Worm (Caenorhabditis elegans) whole organism, dauer: Measurements from ENCODE around the gene D2089.3.

Experiments used
- unc-62 ChIP-seq: sonication (generic microtip); optimal IDR thresholded peaks from 2 replicates; lab custom pipeline; 2017; ENCODE audit warnings: missing biosample characterization, missing genetic modification reagents, missing genetic modification characterization

Gene D2089.3

ce11 chrII:10680130-10680529 is 15.2 kb upstream of the D2089.3 start:
- TF ChIP-seq unc-62 (GFP tag; lab: Kevin White, UChicago): no peak

- TF ChIP-seq unc-62 (GFP tag; lab: Kevin White, UChicago): no peak
Measured at ce11 chrII:10675302-10675701, 10.4 kb upstream of the D2089.3 start, which contains the start of gene ptb-1. Gene ptb-1 (plus strand): TSS chrII:10675602.

ce11 chrII:10662698-10663097 is 2.2 kb downstream of the D2089.3 start, which contains the start of gene D2089.8:
Gene D2089.8 (minus strand): TSS chrII:10662781.
- no peak for TF ChIP-seq unc-62 (GFP tag; lab: Kevin White, UChicago)

ce11 chrII:10662279-10662678 is 2.7 kb downstream of the D2089.3 start:
- no peak for TF ChIP-seq unc-62 (GFP tag; lab: Kevin White, UChicago)

ce11 chrII:10661448-10662064 is 3.4 kb downstream of the D2089.3 start:
- no peak for TF ChIP-seq unc-62 (GFP tag; lab: Kevin White, UChicago)

- no peak for TF ChIP-seq unc-62 (GFP tag; lab: Kevin White, UChicago)
Measured at ce11 chrII:10660892-10661291, 4.0 kb downstream of the D2089.3 start, which contains the start of gene marc-2. Gene marc-2 (minus strand): TSS chrII:10660992.

ce11 chrII:10659585-10659984 is 5.3 kb downstream of the D2089.3 start:
- TF ChIP-seq unc-62 (GFP tag; lab: Kevin White, UChicago): no peak

- TF ChIP-seq unc-62 (GFP tag; lab: Kevin White, UChicago): no peak
Measured at ce11 chrII:10658576-10659256, 6.2 kb downstream of the D2089.3 start, which contains the start of the genes snu-13 and rsp-7. Gene snu-13 (minus strand): TSS chrII:10658626. Gene rsp-7 (plus strand): TSS chrII:10659206.

ce11 chrII:10657632-10658108 is 7.3 kb downstream of the D2089.3 start, which contains the start of gene lact-3:
Gene lact-3 (minus strand): TSS chrII:10657682.
- TF ChIP-seq unc-62 (GFP tag; lab: Kevin White, UChicago): no peak

ce11 chrII:10656395-10656794 is 8.5 kb downstream of the D2089.3 start:
- TF ChIP-seq unc-62 (GFP tag; lab: Kevin White, UChicago): no peak

- no peak for TF ChIP-seq unc-62 (GFP tag; lab: Kevin White, UChicago)
Measured at ce11 chrII:10654435-10654834, 10.5 kb downstream of the D2089.3 start.

- no peak for TF ChIP-seq unc-62 (GFP tag; lab: Kevin White, UChicago)
Measured at ce11 chrII:10653559-10653958, 11.4 kb downstream of the D2089.3 start.

ce11 chrII:10652112-10652511 is 12.8 kb downstream of the D2089.3 start, which contains the start of gene nphp-1:
Gene nphp-1 (minus strand): TSS chrII:10652256.
- no peak for TF ChIP-seq unc-62 (GFP tag; lab: Kevin White, UChicago)

ce11 chrII:10646901-10647566 is 17.9 kb downstream of the D2089.3 start, which contains the start of gene M28.10:
Gene M28.10 (plus strand): TSS chrII:10647516.
- no peak for TF ChIP-seq unc-62 (GFP tag; lab: Kevin White, UChicago)

ce11 chrII:10643403-10643802 is 21.5 kb downstream of the D2089.3 start, which contains the start of gene M28.4:
Gene M28.4 (plus strand): TSS chrII:10643703.
- no peak for TF ChIP-seq unc-62 (GFP tag; lab: Kevin White, UChicago)

ce11 chrII:10639110-10639509 is 25.8 kb downstream of the D2089.3 start, which contains the start of gene M28.9:
Gene M28.9 (plus strand): TSS chrII:10639410.
- no peak for TF ChIP-seq unc-62 (GFP tag; lab: Kevin White, UChicago)
